Fruit fly (Drosophila melanogaster): Measurements from ENCODE around the gene CG31673.

- no peak for TF ChIP-seq CG9948 (tag; optimal IDR thresholded peaks at IDR 0.05)
- TF ChIP-seq Ets98B (GFP tag; IDR thresholded peaks at IDR 0.05): no peak
- no peak for TF ChIP-seq Pif1A (GFP tag; optimal IDR thresholded peaks at IDR 0.05)
- no peak for TF ChIP-seq CG34367 (tag; optimal IDR thresholded peaks at IDR 0.05)
- TF ChIP-seq CG15710 (tag; optimal IDR thresholded peaks at IDR 0.05): no peak
- TF ChIP-seq rn (GFP tag; IDR thresholded peaks at IDR 0.05): no peak
- no peak for TF ChIP-seq CG12605 (GFP tag; IDR thresholded peaks at IDR 0.05)
- no peak for TF ChIP-seq Pif1B (GFP tag; optimal IDR thresholded peaks at IDR 0.05)
- no peak for TF ChIP-seq EcR (GFP tag; optimal IDR thresholded peaks at IDR 0.05)
- no peak for TF ChIP-seq CG4496 (GFP tag; IDR thresholded peaks at IDR 0.05)
- TF ChIP-seq D1 (tag; optimal IDR thresholded peaks at IDR 0.05): no peak
- no peak for TF ChIP-seq CG10348 (GFP tag; IDR thresholded peaks at IDR 0.05)
- TF ChIP-seq CG8159 (tag; optimal IDR thresholded peaks at IDR 0.05): no peak
Measured at dm6 chr2L:20857791-20858190, 28.4 kb downstream of the CG31673 start, which contains the start of gene CG14400.
